Worm (Caenorhabditis elegans): ENCODE measurements around the gene nos-2.
A peak's percentile ranks its signal among the peaks of the same experiment; 100 is the strongest.

Gene nos-2

DNA sequence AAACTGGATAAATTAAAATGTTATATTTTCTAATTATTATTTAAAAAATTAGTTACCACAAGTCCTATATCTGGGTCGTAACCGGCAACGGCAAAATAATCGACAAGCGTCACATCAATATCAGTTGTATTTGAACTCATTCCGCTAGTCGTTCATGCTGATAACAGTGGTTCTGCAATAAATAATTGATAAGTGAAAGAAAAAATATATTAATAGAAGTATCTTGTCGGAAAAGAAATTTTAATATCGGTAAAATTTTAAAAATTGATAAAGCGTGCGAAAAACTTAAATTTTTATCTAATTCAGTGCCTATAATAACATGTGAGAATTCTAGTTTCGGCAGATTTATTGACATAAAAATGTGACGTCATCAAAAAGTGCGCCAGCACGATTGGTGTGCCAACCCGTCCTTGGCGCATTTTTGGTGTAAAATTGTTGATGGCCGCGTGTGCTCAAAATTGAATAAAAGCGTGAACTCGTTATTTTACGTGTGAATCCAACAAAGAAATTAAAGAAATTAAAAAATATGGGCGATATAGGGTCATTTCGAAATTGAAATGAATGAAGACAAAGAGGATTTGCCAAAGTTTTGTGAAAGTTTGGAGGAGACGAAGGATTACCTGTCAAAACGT, 42.9 kb upstream of the nos-2 start, which contains the start of the genes lst-6 and lst-5 (continued):
- TF ChIP-seq nhr-237 (tag; optimal IDR thresholded peaks at IDR 0.05) (no peak), ceh-88 (GFP tag; IDR thresholded peaks at IDR 0.05) (peak; percentile 62), nhr-20 (tag; optimal IDR thresholded peaks at IDR 0.05) (peak; percentile 72), snu-23 (GFP tag; optimal IDR thresholded peaks at IDR 0.05) (peak; percentile 76), dpl-1 (GFP tag; optimal IDR thresholded peaks at IDR 0.05) (peak; percentile 34 to 77 (median 73)), blmp-1 (tag; optimal IDR thresholded peaks at IDR 0.05) (peak; percentile 14), sox-4 (tag; optimal IDR thresholded peaks at IDR 0.05) (no peak), efl-1 (optimal IDR thresholded peaks at IDR 0.05) (peak; percentile 61 to 73), efl-1 (GFP tag; optimal IDR thresholded peaks at IDR 0.05 in 1 of 2) (peak; percentile 67 to 97), jun-1 (tag; optimal IDR thresholded peaks at IDR 0.05) (peak; percentile 40), F16B12.6 (tag; optimal IDR thresholded peaks at IDR 0.05) (peak; percentile 58), nhr-85 (tag) (peak; percentile 57), dsc-1 (tag; optimal IDR thresholded peaks at IDR 0.05) (peak; percentile 70), aly-2 (tag; optimal IDR thresholded peaks at IDR 0.05) (no peak), unc-86 (tag; optimal IDR thresholded peaks at IDR 0.05) (peak; percentile 58), swsn-7 (tag; optimal IDR thresholded peaks at IDR 0.05) (peak; percentile 74), vab-15 (tag; optimal IDR thresholded peaks at IDR 0.05) (no peak), hpl-2 (GFP tag; optimal IDR thresholded peaks at IDR 0.05) (no peak), unc-130 (tag; optimal IDR thresholded peaks at IDR 0.05) (peak; percentile 33), alr-1 (tag; optimal IDR thresholded peaks at IDR 0.05; ENCODE audit: borderline replicate concordance) (no peak), nhr-12 (tag; optimal IDR thresholded peaks at IDR 0.05) (no peak), snpc-4 (tag; optimal IDR thresholded peaks at IDR 0.05) (peak; percentile 56), rnt-1 (tag; optimal IDR thresholded peaks at IDR 0.05) (peak; percentile 60), irx-1 (tag; optimal IDR thresholded peaks at IDR 0.05) (peak; percentile 47), lin-35 (GFP tag; optimal IDR thresholded peaks at IDR 0.05) (peak; percentile 63 to 82), lin-15B (tag; optimal IDR thresholded peaks at IDR 0.05) (peak; percentile 50), ceh-8 (GFP tag; optimal IDR thresholded peaks at IDR 0.05) (peak; percentile 5), C34B4.2 (tag; optimal IDR thresholded peaks at IDR 0.05) (no peak), fkh-8 (tag; optimal IDR thresholded peaks at IDR 0.05) (peak; percentile 74), aha-1 (tag; optimal IDR thresholded peaks at IDR 0.05) (no peak), ama-1 (optimal IDR thresholded peaks at IDR 0.05) (no peak), fkh-10 (GFP tag; optimal IDR thresholded peaks at IDR 0.05) (peak; percentile 47), hlh-17 (GFP tag; optimal IDR thresholded peaks at IDR 0.05; ENCODE audit: borderline replicate concordance) (no peak), unc-62 (GFP tag; optimal IDR thresholded peaks at IDR 0.05) (no peak), unc-98 (GFP tag; IDR thresholded peaks at IDR 0.05) (no peak), C04F5.9 (tag; optimal IDR thresholded peaks at IDR 0.05) (peak; percentile 53), elt-2 (tag; optimal IDR thresholded peaks at IDR 0.05) (peak; percentile 75), fos-1 (tag; optimal IDR thresholded peaks at IDR 0.05) (no peak), nhr-28 (tag; optimal IDR thresholded peaks at IDR 0.05) (no peak), mep-1 (tag; optimal IDR thresholded peaks at IDR 0.05) (peak; percentile 60), isw-1 (GFP tag; IDR thresholded peaks at IDR 0.05) (peak; percentile 58), nhr-90 (tag; optimal IDR thresholded peaks at IDR 0.05; ENCODE audit: poor library complexity) (peak; percentile 10), ceh-63 (GFP tag; optimal IDR thresholded peaks at IDR 0.05) (no peak), ceh-90 (tag; optimal IDR thresholded peaks at IDR 0.05) (no peak), mab-9 (GFP tag; IDR thresholded peaks at IDR 0.05) (no peak), C16A3.4 (tag; optimal IDR thresholded peaks at IDR 0.05) (peak; percentile 69), grh-1 (GFP tag; IDR thresholded peaks at IDR 0.05) (no peak), efl-3 (GFP tag; optimal IDR thresholded peaks at IDR 0.05) (no peak)

Measured in whole organism, L1 larva.